Fruit fly (Drosophila melanogaster) whole organism, embryonic: ENCODE data around the gene Zdhhc8.
A peak's percentile ranks its signal among the peaks of the same experiment; 100 is the strongest.

Experiments
- ATbp ChIP-seq: fragments of 200-800 bp; sonication (Bioruptor generic); optimal IDR thresholded peaks from 2 replicates; lab custom pipeline; 2017; ENCODE audit warnings: missing biosample characterization, mild to moderate bottlenecking, missing genetic modification characterization, missing genetic modification reagents
- BtbVII ChIP-seq: fragments of 200-800 bp; sonication (Bioruptor generic); optimal IDR thresholded peaks from 3 replicates; lab custom pipeline; 2017; ENCODE audit warnings: missing biosample characterization, mild to moderate bottlenecking, missing genetic modification characterization
- CG10274 ChIP-seq: fragments of 200-800 bp; sonication (Bioruptor generic); optimal IDR thresholded peaks from 3 replicates; lab custom pipeline; 2017; ENCODE audit warnings: missing biosample characterization, mild to moderate bottlenecking, missing genetic modification characterization
- CG10565 ChIP-seq: fragments of 200-800 bp; sonication (Bioruptor generic); optimal IDR thresholded peaks from 3 replicates; lab custom pipeline; 2016; ENCODE audit warnings: missing biosample characterization, mild to moderate bottlenecking, missing genetic modification characterization
- CG11247 ChIP-seq: fragments of 200-800 bp; sonication (Bioruptor generic); IDR thresholded peaks from 2 replicates; pipeline ENCODE4 v1.3.6; 2022; ENCODE audit warnings: missing biosample characterization, missing genetic modification characterization
- CG11456 ChIP-seq: fragments of 200-800 bp; sonication (Bioruptor generic); IDR thresholded peaks from 3 replicates; pipeline ENCODE4 v1.3.6; 2022; ENCODE audit warnings: missing biosample characterization, missing genetic modification characterization
- CG12236 ChIP-seq: fragments of 200-800 bp; sonication (Bioruptor generic); optimal IDR thresholded peaks from 2 replicates; lab custom pipeline; 2016; ENCODE audit warnings: missing biosample characterization, missing genetic modification characterization
- CG15269 ChIP-seq: fragments of 200-800 bp; sonication (Bioruptor generic); optimal IDR thresholded peaks from 2 replicates; lab custom pipeline; 2018; ENCODE audit warnings: missing biosample characterization, mild to moderate bottlenecking, missing genetic modification characterization, moderate library complexity
- CG1529 ChIP-seq: fragments of 200-800 bp; sonication (Bioruptor generic); optimal IDR thresholded peaks from 3 replicates; lab custom pipeline; 2018; ENCODE audit warnings: missing biosample characterization, missing genetic modification characterization
- CG15514 ChIP-seq: fragments of 200-800 bp; sonication (Bioruptor generic); optimal IDR thresholded peaks from 3 replicates; lab custom pipeline; 2017; ENCODE audit warnings: missing biosample characterization, missing genetic modification characterization, mild to moderate bottlenecking, moderate library complexity, missing genetic modification reagents
- CG15696 ChIP-seq: fragments of 200-800 bp; sonication (Bioruptor generic); optimal IDR thresholded peaks from 2 replicates; lab custom pipeline; 2019; ENCODE audit warnings: missing biosample characterization, mild to moderate bottlenecking, missing genetic modification characterization, moderate library complexity
- CG17385 ChIP-seq: fragments of 200-800 bp; sonication (Bioruptor generic); optimal IDR thresholded peaks from 3 replicates; lab custom pipeline; 2018; ENCODE audit warnings: missing biosample characterization, mild to moderate bottlenecking, missing genetic modification characterization
- CG18262 ChIP-seq: fragments of 200-800 bp; optimal IDR thresholded peaks from 3 replicates; lab custom pipeline; 2019; ENCODE audit warnings: missing biosample characterization, mild to moderate bottlenecking, missing genetic modification characterization, moderate library complexity
- CG4617 ChIP-seq: fragments of 200-800 bp; sonication (Bioruptor generic); optimal IDR thresholded peaks from 3 replicates; lab custom pipeline; 2016; ENCODE audit warnings: missing biosample characterization, missing genetic modification characterization, borderline replicate concordance
- CG7745 ChIP-seq: fragments of 200-800 bp; sonication (Bioruptor generic); optimal IDR thresholded peaks from 2 replicates; lab custom pipeline; 2018; ENCODE audit warnings: missing biosample characterization, mild to moderate bottlenecking, missing genetic modification characterization, moderate library complexity
- CG7786 ChIP-seq: fragments of 200-800 bp; sonication (Bioruptor generic); optimal IDR thresholded peaks from 2 replicates; lab custom pipeline; 2016; ENCODE audit warnings: missing biosample characterization, missing genetic modification characterization
- CG7839 ChIP-seq: fragments of 200-800 bp; sonication (Bioruptor generic); optimal IDR thresholded peaks from 3 replicates; lab custom pipeline; 2018; ENCODE audit warnings: missing biosample characterization, mild to moderate bottlenecking, missing genetic modification characterization, moderate library complexity
- CG9437 ChIP-seq: fragments of 200-800 bp; sonication (Bioruptor generic); optimal IDR thresholded peaks from 2 replicates; lab custom pipeline; 2018; ENCODE audit warnings: missing biosample characterization, mild to moderate bottlenecking, missing genetic modification characterization
- CG9932 ChIP-seq: fragments of 200-800 bp; sonication (Bioruptor generic); IDR thresholded peaks from 2 replicates; pipeline ENCODE4 v1.3.6; 2022; ENCODE audit warnings: missing biosample characterization, missing genetic modification characterization
- D ChIP-seq, 2 experiments: fragments of 200-800 bp in 1 of 2; fragments of >200 bp in 1 of 2; sonication (Bioruptor generic) in 1 of 2; optimal IDR thresholded peaks; 2 replicates in 1 of 2; 3 replicates in 1 of 2; lab custom pipeline; 2017; ENCODE audit warnings: mild to moderate bottlenecking in 1 of 2, missing biosample characterization in 1 of 2, missing genetic modification characterization in 1 of 2, missing genetic modification reagents in 1 of 2
- ERR ChIP-seq: fragments of 200-800 bp; sonication (Bioruptor generic); optimal IDR thresholded peaks from 2 replicates; lab custom pipeline; 2016; ENCODE audit warnings: missing biosample characterization, missing genetic modification characterization
- H2.0 ChIP-seq: fragments of 200-800 bp; sonication (Bioruptor generic); IDR thresholded peaks from 2 replicates; pipeline ENCODE4 v1.3.6; 2022; ENCODE audit warnings: missing biosample characterization, missing genetic modification characterization
- HLHmδ ChIP-seq: fragments of 200-800 bp; sonication (Bioruptor generic); optimal IDR thresholded peaks from 2 replicates; lab custom pipeline; 2018; ENCODE audit warnings: missing biosample characterization, mild to moderate bottlenecking, missing genetic modification characterization, moderate library complexity
- Hand ChIP-seq: fragments of 200-800 bp; sonication (Bioruptor generic); optimal IDR thresholded peaks from 2 replicates; lab custom pipeline; 2017; ENCODE audit warnings: mild to moderate bottlenecking, missing biosample characterization, missing genetic modification reagents, missing genetic modification characterization
- Hr3 ChIP-seq: fragments of 200-800 bp; sonication (Bioruptor generic); optimal IDR thresholded peaks from 3 replicates; lab custom pipeline; 2016; ENCODE audit warnings: missing biosample characterization, missing genetic modification characterization
- MTF-1 ChIP-seq: fragments of 200-800 bp; sonication (Bioruptor generic); optimal IDR thresholded peaks from 2 replicates; lab custom pipeline; 2018; ENCODE audit warnings: missing biosample characterization, mild to moderate bottlenecking, missing genetic modification characterization, borderline replicate concordance
- Neu2 ChIP-seq: fragments of 200-800 bp; sonication (Bioruptor generic); optimal IDR thresholded peaks from 3 replicates; lab custom pipeline; 2016; ENCODE audit warnings: missing biosample characterization, missing genetic modification characterization, borderline replicate concordance
- PHDP ChIP-seq: fragments of 200-800 bp; sonication (Bioruptor generic); optimal IDR thresholded peaks from 3 replicates; lab custom pipeline; 2018; ENCODE audit warnings: missing biosample characterization, mild to moderate bottlenecking, missing genetic modification characterization, moderate library complexity
- Ptx1 ChIP-seq: fragments of 200-800 bp; sonication (Bioruptor generic); IDR thresholded peaks from 2 replicates; pipeline ENCODE4 v1.3.6; 2022; ENCODE audit warnings: missing biosample characterization, missing genetic modification characterization
- Side ChIP-seq: fragments of 200-800 bp; sonication (Bioruptor generic); optimal IDR thresholded peaks from 2 replicates; lab custom pipeline; 2016; ENCODE audit warnings: missing biosample characterization, missing genetic modification characterization
- Six4 ChIP-seq: fragments of 200-800 bp; sonication (Bioruptor generic); optimal IDR thresholded peaks from 2 replicates; lab custom pipeline; 2016; ENCODE audit warnings: missing biosample characterization, missing genetic modification characterization
- TFAM ChIP-seq: fragments of 200-800 bp; sonication (Bioruptor generic); optimal IDR thresholded peaks from 2 replicates; lab custom pipeline; 2017; ENCODE audit warnings: missing biosample characterization, missing genetic modification characterization, inconsistent platforms
- Trl ChIP-seq, 3 experiments: fragments of >200 bp in 2 of 3; fragments of 200-800 bp in 1 of 3; sonication (Bioruptor generic) in 1 of 3; optimal IDR thresholded peaks; 2 replicates in 1 of 3; 3 replicates in 2 of 3; lab custom pipeline; 2016 to 2017; ENCODE audit warnings: missing biosample characterization in 1 of 3, missing genetic modification characterization in 1 of 3
- ase ChIP-seq: fragments of 200-800 bp; sonication (Bioruptor generic); IDR thresholded peaks from 3 replicates; pipeline ENCODE4 v1.3.6; 2022; ENCODE audit warnings: missing biosample characterization, missing genetic modification characterization
- bab2 ChIP-seq: fragments of 200-800 bp; sonication (Bioruptor generic); optimal IDR thresholded peaks from 2 replicates; lab custom pipeline; 2016; ENCODE audit warnings: missing biosample characterization, missing genetic modification characterization
- bigmax ChIP-seq: fragments of 200-800 bp; sonication (Bioruptor generic); optimal IDR thresholded peaks from 2 replicates; lab custom pipeline; 2018; ENCODE audit warnings: missing biosample characterization, mild to moderate bottlenecking, missing genetic modification characterization
- dysf ChIP-seq: fragments of 200-800 bp; sonication (Bioruptor generic); IDR thresholded peaks from 3 replicates; pipeline ENCODE4 v1.3.6; 2022; ENCODE audit warnings: missing biosample characterization, missing genetic modification characterization
- esg ChIP-seq: fragments of 200-800 bp; sonication (Bioruptor generic); conservative IDR thresholded peaks from 2 replicates; pipeline ENCODE4 v1.3.6; 2022; ENCODE audit warnings: missing biosample characterization, missing genetic modification characterization
- fd96Cb ChIP-seq: fragments of 200-800 bp; sonication (Bioruptor generic); optimal IDR thresholded peaks from 2 replicates; lab custom pipeline; 2018; ENCODE audit warnings: missing biosample characterization, mild to moderate bottlenecking, missing genetic modification characterization, moderate library complexity
- gcm ChIP-seq: fragments of 200-800 bp; sonication (Bioruptor generic); optimal IDR thresholded peaks from 2 replicates; lab custom pipeline; 2019; ENCODE audit warnings: missing biosample characterization, mild to moderate bottlenecking, missing genetic modification characterization, moderate library complexity
- gsb-n ChIP-seq: fragments of 200-800 bp; sonication (Bioruptor generic); optimal IDR thresholded peaks from 3 replicates; lab custom pipeline; 2018; ENCODE audit warnings: missing biosample characterization, mild to moderate bottlenecking, missing genetic modification characterization
- gt ChIP-seq: fragments of 200-800 bp; sonication (Bioruptor generic); IDR thresholded peaks from 2 replicates; pipeline ENCODE4 v1.3.6; 2022; ENCODE audit warnings: missing biosample characterization, missing genetic modification characterization
- ind ChIP-seq: fragments of 200-800 bp; sonication (Bioruptor generic); optimal IDR thresholded peaks from 3 replicates; lab custom pipeline; 2016; ENCODE audit warnings: missing biosample characterization, missing genetic modification characterization
- oc ChIP-seq: fragments of 200-800 bp; sonication (Bioruptor generic); optimal IDR thresholded peaks from 2 replicates; lab custom pipeline; 2018; ENCODE audit warnings: missing biosample characterization, mild to moderate bottlenecking, missing genetic modification characterization, moderate library complexity
- pros ChIP-seq: fragments of 200-800 bp; sonication (Bioruptor generic); optimal IDR thresholded peaks from 3 replicates; lab custom pipeline; 2019; ENCODE audit warnings: missing biosample characterization, mild to moderate bottlenecking, missing genetic modification characterization, moderate library complexity
- ro ChIP-seq: fragments of 200-800 bp; sonication (Bioruptor generic); IDR thresholded peaks from 2 replicates; pipeline ENCODE4 v1.3.6; 2022; ENCODE audit warnings: missing biosample characterization, missing genetic modification characterization
- schlank ChIP-seq: fragments of 200-800 bp; sonication (Bioruptor generic); optimal IDR thresholded peaks from 2 replicates; lab custom pipeline; 2018; ENCODE audit warnings: missing biosample characterization, mild to moderate bottlenecking, missing genetic modification characterization
- sd ChIP-seq: fragments of 200-800 bp; sonication (Bioruptor generic); optimal IDR thresholded peaks from 3 replicates; lab custom pipeline; 2018; ENCODE audit warnings: missing biosample characterization, mild to moderate bottlenecking, missing genetic modification characterization, moderate library complexity
- sug ChIP-seq: fragments of 200-800 bp; optimal IDR thresholded peaks from 2 replicates; lab custom pipeline; 2019; ENCODE audit warnings: missing biosample characterization, mild to moderate bottlenecking, missing genetic modification characterization, moderate library complexity
- twi ChIP-seq: fragments of 200-800 bp; optimal IDR thresholded peaks from 2 replicates; lab custom pipeline; 2019; ENCODE audit warnings: missing biosample characterization, mild to moderate bottlenecking, missing genetic modification characterization, moderate library complexity

Gene Zdhhc8

dm6 chrX:9350309-9350708, 5.7 kb downstream of the Zdhhc8 start (continued):
- no peak for TF ChIP-seq bigmax (GFP tag; lab: Kevin White, UChicago)
- TF ChIP-seq CG10274: no peak
- no peak for TF ChIP-seq D (optimal IDR thresholded peaks at IDR 0.05; lab: Kevin White, UChicago)
- TF ChIP-seq D (GFP tag; optimal IDR thresholded peaks at IDR 0.05; lab: Kevin White, UChicago): no peak
- no peak for TF ChIP-seq Neu2 (GFP tag; lab: Kevin White, UChicago)
- TF ChIP-seq oc (tag; lab: Kevin White, UChicago): peak; percentile 5
- peak; percentile 29 for TF ChIP-seq fd96Cb (tag; lab: Kevin White, UChicago)
- peak; percentile 64 for TF ChIP-seq Ptx1
- TF ChIP-seq ro (GFP tag; lab: Robert Waterston, UW): no peak
- peak; percentile 11 for TF ChIP-seq Six4 (GFP tag; lab: Kevin White, UChicago)
- TF ChIP-seq CG15514 (GFP tag; lab: Kevin White, UChicago): peak; percentile 1
- TF ChIP-seq CG9932 (GFP tag; lab: Robert Waterston, UW): peak; percentile 35; the same call in 1 of the 2 replicates
- TF ChIP-seq TFAM: no peak
- TF ChIP-seq CG7745 (tag; lab: Kevin White, UChicago): no peak
- peak; percentile 27 for TF ChIP-seq gsb-n (tag; lab: Kevin White, UChicago)
- no peak for TF ChIP-seq Side (GFP tag; lab: Kevin White, UChicago)
- TF ChIP-seq ERR (GFP tag; lab: Kevin White, UChicago): no peak
- TF ChIP-seq MTF-1 (GFP tag; lab: Kevin White, UChicago): no peak
- no peak for TF ChIP-seq CG11247 (GFP tag; lab: Robert Waterston, UW)
- no peak for TF ChIP-seq CG4617
- TF ChIP-seq Hand (GFP tag; lab: Kevin White, UChicago): peak; percentile 8
- TF ChIP-seq gt: no peak
- peak; percentile 65 for TF ChIP-seq CG7839 (tag; lab: Kevin White, UChicago)
- peak; percentile 47 for TF ChIP-seq CG18262
- TF ChIP-seq ATbp (GFP tag; lab: Kevin White, UChicago): no peak
- TF ChIP-seq schlank: no peak
- TF ChIP-seq sd: peak; percentile 15
- no peak for TF ChIP-seq H2.0 (GFP tag; lab: Robert Waterston, UW)
- TF ChIP-seq sug (tag; lab: Kevin White, UChicago): peak; percentile 0
- TF ChIP-seq twi (tag; lab: Kevin White, UChicago): no peak
- TF ChIP-seq dysf (GFP tag; lab: Robert Waterston, UW): no peak; the same call in 2 of the 3 replicates
- peak; percentile 31 for TF ChIP-seq CG17385 (GFP tag; lab: Kevin White, UChicago)
- peak; percentile 71 for TF ChIP-seq CG15269 (tag; lab: Kevin White, UChicago)
- no peak for TF ChIP-seq BtbVII (GFP tag; lab: Kevin White, UChicago)
- no peak for TF ChIP-seq pros (GFP tag; lab: Kevin White, UChicago)
- no peak for TF ChIP-seq bab2 (GFP tag; lab: Kevin White, UChicago)
- TF ChIP-seq CG12236 (GFP tag; lab: Kevin White, UChicago): no peak
- peak; percentile 32 for TF ChIP-seq gcm (GFP tag; lab: Kevin White, UChicago)
- no peak for TF ChIP-seq Trl (optimal IDR thresholded peaks at IDR 0.05; lab: Kevin White, UChicago)
- TF ChIP-seq Trl (GFP tag; optimal IDR thresholded peaks at IDR 0.05; lab: Kevin White, UChicago): no peak
- no peak for TF ChIP-seq ase (GFP tag; lab: Robert Waterston, UW)
- TF ChIP-seq CG11456: no peak
- peak; percentile 4 for TF ChIP-seq CG15696 (tag; lab: Kevin White, UChicago)
- no peak for TF ChIP-seq CG1529 (GFP tag; lab: Kevin White, UChicago)
- TF ChIP-seq PHDP (tag; lab: Kevin White, UChicago): peak; percentile 60
- TF ChIP-seq ind (GFP tag; lab: Kevin White, UChicago): peak; percentile 18
- TF ChIP-seq CG7786 (GFP tag; lab: Kevin White, UChicago): no peak
- peak; percentile 17 for TF ChIP-seq CG9437 (GFP tag; lab: Kevin White, UChicago)
- TF ChIP-seq esg (GFP tag; lab: Robert Waterston, UW): no peak; the same call in 1 of the 2 replicates
- no peak for TF ChIP-seq CG10565 (GFP tag; lab: Kevin White, UChicago)
- TF ChIP-seq HLHmδ: no peak
- TF ChIP-seq Hr3 (GFP tag; lab: Kevin White, UChicago): peak; percentile 24
